Worm (Caenorhabditis elegans) whole organism, mixed stage, embryonic: Measurements from ENCODE around the gene cyp-13A10.

ENCODE experiments used
- ces-1 ChIP-seq: fragments of 150-350 bp; optimal IDR thresholded peaks from 2 replicates; lab custom pipeline; 2014; ENCODE audit warnings: missing biosample characterization, missing genetic modification reagents, missing genetic modification characterization
- cnd-1 ChIP-seq: fragments of 200-800 bp; sonication (Bioruptor generic); optimal IDR thresholded peaks from 2 replicates; lab custom pipeline; 2018; ENCODE audit warnings: mild to moderate bottlenecking, missing genetic modification characterization, missing compliant biosample characterization
- drap-1 ChIP-seq: fragments of 200-800 bp; sonication (Bioruptor generic); optimal IDR thresholded peaks from 3 replicates; lab custom pipeline; 2018; ENCODE audit warnings: mild to moderate bottlenecking, missing genetic modification characterization, missing compliant biosample characterization
- ham-2 ChIP-seq: fragments of 200-800 bp; sonication (Bioruptor generic); optimal IDR thresholded peaks from 2 replicates; lab custom pipeline; 2018; ENCODE audit warnings: mild to moderate bottlenecking, missing genetic modification characterization, missing compliant biosample characterization
- lin-13 ChIP-seq: fragments of 150-350 bp; optimal IDR thresholded peaks from 2 replicates; lab custom pipeline; 2014; ENCODE audit warnings: missing biosample characterization, missing genetic modification characterization
- lsy-2 ChIP-seq: fragments of 150-350 bp; optimal IDR thresholded peaks from 2 replicates; lab custom pipeline; 2014; ENCODE audit warnings: missing biosample characterization, missing genetic modification characterization
- mep-1 ChIP-seq: fragments of 150-350 bp; optimal IDR thresholded peaks from 2 replicates; lab custom pipeline; 2017; ENCODE audit warnings: missing biosample characterization, missing genetic modification reagents, missing genetic modification characterization, inconsistent platforms
- nhr-12 ChIP-seq: fragments of 150-350 bp; optimal IDR thresholded peaks from 2 replicates; lab custom pipeline; 2014; ENCODE audit warnings: missing biosample characterization, missing genetic modification characterization
- nhr-76 ChIP-seq: sonication (generic microtip); optimal IDR thresholded peaks from 2 replicates; lab custom pipeline; 2017; ENCODE audit warnings: missing biosample characterization, missing genetic modification characterization
- sem-2 ChIP-seq: fragments of 200-800 bp; sonication (Bioruptor generic); optimal IDR thresholded peaks from 2 replicates; lab custom pipeline; 2018; ENCODE audit warnings: mild to moderate bottlenecking, missing genetic modification characterization, missing compliant biosample characterization
- snpc-4 ChIP-seq: fragments of 150-350 bp; optimal IDR thresholded peaks from 2 replicates; lab custom pipeline; 2014; ENCODE audit warnings: missing biosample characterization, missing genetic modification characterization
- unc-62 ChIP-seq: fragments of 150-350 bp; optimal IDR thresholded peaks from 2 replicates; lab custom pipeline; 2014; ENCODE audit warnings: missing biosample characterization, missing genetic modification reagents, missing genetic modification characterization
- zip-8 ChIP-seq: fragments of 150-350 bp; optimal IDR thresholded peaks from 2 replicates; lab custom pipeline; 2014; ENCODE audit warnings: missing biosample characterization, missing genetic modification characterization
- ztf-11 ChIP-seq: fragments of 150-350 bp; optimal IDR thresholded peaks from 2 replicates; lab custom pipeline; 2014; ENCODE audit warnings: missing biosample characterization, missing genetic modification characterization

DNA sequence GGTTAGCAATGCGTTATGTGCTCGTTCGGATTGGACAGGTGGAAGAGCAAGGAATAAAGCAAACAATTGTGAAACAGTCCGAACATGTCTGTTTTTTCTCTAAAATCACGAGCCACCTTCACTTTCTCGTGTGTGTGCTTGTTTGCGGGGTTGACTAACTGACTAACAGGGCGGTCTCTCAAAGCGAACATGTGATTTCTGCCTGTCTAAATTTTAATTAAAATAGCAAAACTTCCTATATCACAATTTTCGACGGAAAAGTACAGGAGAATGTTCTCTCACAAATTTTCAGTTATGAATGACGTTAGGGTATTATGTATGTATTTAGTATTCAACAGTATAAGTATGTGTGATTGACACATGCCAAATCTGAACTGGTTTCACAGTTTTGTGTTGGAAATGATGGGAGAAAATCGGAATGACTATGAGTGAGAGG is 40.8 kb downstream of the cyp-13A10 start:
- TF ChIP-seq cnd-1 (tag; lab: Kevin White, UChicago) (no peak), sem-2 (no peak), nhr-76 (no peak), nhr-12 (tag; lab: Kevin White, UChicago) (no peak), zip-8 (tag; lab: Kevin White, UChicago) (no peak), ces-1 (GFP tag; lab: Kevin White, UChicago) (no peak), lsy-2 (no peak), snpc-4 (no peak), lin-13 (no peak), mep-1 (tag; lab: Kevin White, UChicago) (no peak), unc-62 (no peak), ztf-11 (tag; lab: Kevin White, UChicago) (no peak), ham-2 (GFP tag; lab: Kevin White, UChicago) (no peak), drap-1 (no peak)
